Worm (Caenorhabditis elegans) whole organism, mixed stage, embryonic: ENCODE data around the gene aip-1.

Experiments used
- ces-1 ChIP-seq: fragments of 150-350 bp; optimal IDR thresholded peaks from 2 replicates; lab custom pipeline; 2014; ENCODE audit warnings: missing biosample characterization, missing genetic modification reagents, missing genetic modification characterization
- elt-3 ChIP-seq: fragments of 150-350 bp; optimal IDR thresholded peaks from 2 replicates; lab custom pipeline; 2014; ENCODE audit warnings: missing biosample characterization, missing genetic modification characterization
- lin-32 ChIP-seq: fragments of 200-800 bp; sonication (Bioruptor generic); optimal IDR thresholded peaks from 2 replicates; lab custom pipeline; 2018; ENCODE audit warnings: mild to moderate bottlenecking, missing genetic modification characterization, missing compliant biosample characterization
- nhr-12 ChIP-seq: fragments of 150-350 bp; optimal IDR thresholded peaks from 2 replicates; lab custom pipeline; 2014; ENCODE audit warnings: missing biosample characterization, missing genetic modification characterization
- nhr-237 ChIP-seq: fragments of 150-350 bp; optimal IDR thresholded peaks from 2 replicates; lab custom pipeline; 2014; ENCODE audit warnings: missing biosample characterization, missing genetic modification characterization
- snpc-4 ChIP-seq: fragments of 150-350 bp; optimal IDR thresholded peaks from 2 replicates; lab custom pipeline; 2014; ENCODE audit warnings: missing biosample characterization, missing genetic modification characterization
- sptf-1 ChIP-seq: sonication (generic microtip); optimal IDR thresholded peaks from 2 replicates; lab custom pipeline; 2017; ENCODE audit warnings: mild to moderate bottlenecking, missing genetic modification characterization, moderate library complexity, missing compliant biosample characterization
- tbx-8 ChIP-seq: fragments of 200-800 bp; sonication (Bioruptor generic); optimal IDR thresholded peaks from 2 replicates; lab custom pipeline; 2018; ENCODE audit warnings: mild to moderate bottlenecking, missing genetic modification characterization, moderate library complexity, missing compliant biosample characterization
- unc-39 ChIP-seq: fragments of 150-350 bp; optimal IDR thresholded peaks from 2 replicates; lab custom pipeline; 2014; ENCODE audit warnings: missing biosample characterization, missing genetic modification characterization
- unc-62 ChIP-seq: fragments of 150-350 bp; optimal IDR thresholded peaks from 2 replicates; lab custom pipeline; 2014; ENCODE audit warnings: missing biosample characterization, missing genetic modification reagents, missing genetic modification characterization
- ztf-11 ChIP-seq: fragments of 150-350 bp; optimal IDR thresholded peaks from 2 replicates; lab custom pipeline; 2014; ENCODE audit warnings: missing biosample characterization, missing genetic modification characterization

DNA sequence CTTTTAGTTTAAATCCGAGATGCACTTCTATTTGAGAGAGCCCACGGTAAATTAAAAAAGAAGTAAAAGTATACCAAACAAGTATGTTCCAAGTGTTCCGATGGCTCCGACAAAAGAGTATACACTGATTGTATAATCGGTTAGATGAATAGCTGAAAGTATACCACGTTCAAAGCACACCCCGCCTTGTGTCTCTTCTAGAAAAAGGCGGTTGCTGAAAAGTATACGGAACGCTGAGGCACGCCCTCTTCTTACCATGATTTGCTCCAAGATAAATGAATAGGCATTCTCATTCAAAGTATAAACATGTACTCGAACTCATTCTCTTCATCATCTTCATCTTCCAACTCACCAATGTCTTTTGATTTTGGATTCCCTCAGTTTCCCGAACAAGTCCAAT is 2.3 kb downstream of the aip-1 start, which contains the start of gene end-3:
- TF ChIP-seq lin-32: no peak
- TF ChIP-seq nhr-237 (tag; lab: Kevin White, UChicago): no peak
- TF ChIP-seq elt-3 (tag; lab: Kevin White, UChicago): no peak
- no peak for TF ChIP-seq nhr-12 (tag; lab: Kevin White, UChicago)
- TF ChIP-seq sptf-1 (tag; lab: Kevin White, UChicago): no peak
- TF ChIP-seq snpc-4 (tag; lab: Kevin White, UChicago): no peak
- TF ChIP-seq unc-39 (tag; lab: Kevin White, UChicago): no peak
- TF ChIP-seq unc-62: no peak
- TF ChIP-seq tbx-8 (GFP tag; lab: Kevin White, UChicago): no peak
- no peak for TF ChIP-seq ztf-11 (tag; lab: Kevin White, UChicago)
- no peak for TF ChIP-seq ces-1 (GFP tag; lab: Kevin White, UChicago)
